Worm (Caenorhabditis elegans) whole organism, L4 larva: ENCODE measurements around the gene F17C11.11.
A peak's percentile ranks its signal among the peaks of the same experiment; 100 is the strongest.

Experiments used
- F10B5.3 ChIP-seq: sonication (generic microtip); optimal IDR thresholded peaks from 2 replicates; lab custom pipeline; 2016; ENCODE audit warnings: mild to moderate bottlenecking, missing genetic modification characterization, missing compliant biosample characterization
- F49E8.2 ChIP-seq: sonication (generic microtip); optimal IDR thresholded peaks from 2 replicates; lab custom pipeline; 2016; ENCODE audit warnings: missing compliant biosample characterization, mild to moderate bottlenecking, missing genetic modification characterization, borderline replicate concordance
- T20F7.1 ChIP-seq: fragments of 200-800 bp; sonication (Bioruptor generic); optimal IDR thresholded peaks from 2 replicates; lab custom pipeline; 2018; ENCODE audit warnings: mild to moderate bottlenecking, missing genetic modification characterization, missing compliant biosample characterization
- aha-1 ChIP-seq: fragments of 150-350 bp; peaks from one replicate; lab custom pipeline; 2014; ENCODE audit warnings: missing biosample characterization, missing genetic modification characterization
- aly-2 ChIP-seq: sonication (generic microtip); optimal IDR thresholded peaks from 2 replicates; lab custom pipeline; 2018; ENCODE audit warnings: missing biosample characterization, missing genetic modification characterization
- ama-1 ChIP-seq: fragments of 150-350 bp; optimal IDR thresholded peaks from 2 replicates; lab custom pipeline; 2014; ENCODE audit warnings: inconsistent platforms, mixed read lengths
- ceh-32 ChIP-seq: sonication (generic microtip); optimal IDR thresholded peaks from 2 replicates; lab custom pipeline; 2016; ENCODE audit warnings: mild to moderate bottlenecking, missing genetic modification characterization, missing compliant biosample characterization; ENCODE audit not compliant: poor library complexity
- ces-1 ChIP-seq: fragments of 150-350 bp; sonication (generic microtip); optimal IDR thresholded peaks from 4 replicates; lab custom pipeline; 2014; ENCODE audit warnings: missing biosample characterization, missing genetic modification reagents, missing genetic modification characterization
- daf-12 ChIP-seq: fragments of 150-350 bp; optimal IDR thresholded peaks from 2 replicates; lab custom pipeline; 2014; ENCODE audit warnings: missing biosample characterization, missing genetic modification reagents, missing genetic modification characterization
- daf-8 ChIP-seq: fragments of 200-800 bp; sonication (Bioruptor generic); IDR thresholded peaks from 2 replicates; pipeline ENCODE4 v1.3.6; 2022; ENCODE audit warnings: missing genetic modification characterization, missing compliant biosample characterization
- duxl-1 ChIP-seq: sonication (generic microtip); optimal IDR thresholded peaks from 2 replicates; lab custom pipeline; 2016; ENCODE audit warnings: mild to moderate bottlenecking, missing genetic modification characterization, moderate library complexity, missing compliant biosample characterization; ENCODE audit not compliant: poor library complexity
- fkh-10 ChIP-seq: fragments of 150-350 bp; optimal IDR thresholded peaks from 2 replicates; lab custom pipeline; 2014; ENCODE audit warnings: missing biosample characterization, missing genetic modification reagents, missing genetic modification characterization
- hlh-30 ChIP-seq: sonication (generic microtip); optimal IDR thresholded peaks from 2 replicates; lab custom pipeline; 2017; ENCODE audit warnings: antibody characterized with exemption, mild to moderate bottlenecking, missing genetic modification characterization, missing compliant biosample characterization; ENCODE audit not compliant: insufficient read depth
- lin-15B ChIP-seq: fragments of 150-350 bp; sonication (generic microtip); optimal IDR thresholded peaks from 3 replicates; lab custom pipeline; 2014; ENCODE audit warnings: missing biosample characterization, missing genetic modification characterization
- lir-3 ChIP-seq: sonication (generic microtip); optimal IDR thresholded peaks from 2 replicates; lab custom pipeline; 2016; ENCODE audit warnings: mild to moderate bottlenecking, missing genetic modification characterization, missing compliant biosample characterization
- lsy-2 ChIP-seq, 2 experiments: fragments of 150-350 bp in 1 of 2; sonication (generic microtip) in 1 of 2; optimal IDR thresholded peaks; 2 replicates each; lab custom pipeline; 2014 to 2017; ENCODE audit warnings: missing biosample characterization in 2 of 2, missing genetic modification characterization in 2 of 2
- madf-5 ChIP-seq, 2 experiments: fragments of 200-800 bp; sonication (Bioruptor generic); IDR thresholded peaks; 2 replicates each; pipeline ENCODE4 v1.3.6; 2022; ENCODE audit warnings: missing compliant biosample characterization in 2 of 2, missing genetic modification characterization in 2 of 2
- madf-9 ChIP-seq: fragments of 200-800 bp; sonication (Bioruptor generic); conservative IDR thresholded peaks from 2 replicates; pipeline ENCODE4 v1.3.6; 2022; ENCODE audit warnings: missing genetic modification reagents, missing genetic modification characterization, missing compliant biosample characterization
- mep-1 ChIP-seq: fragments of 150-350 bp; sonication (generic microtip); optimal IDR thresholded peaks from 3 replicates; lab custom pipeline; 2014; ENCODE audit warnings: missing biosample characterization, missing genetic modification characterization
- mxl-3 ChIP-seq: fragments of 200-800 bp; sonication (Bioruptor generic); optimal IDR thresholded peaks from 2 replicates; lab custom pipeline; 2018; ENCODE audit warnings: mild to moderate bottlenecking, missing genetic modification characterization, missing compliant biosample characterization
- nhr-10 ChIP-seq: fragments of 150-350 bp; optimal IDR thresholded peaks from 2 replicates; lab custom pipeline; 2014; ENCODE audit warnings: missing biosample characterization, missing genetic modification characterization
- nhr-111 ChIP-seq: fragments of 200-800 bp; sonication (Bioruptor generic); optimal IDR thresholded peaks from 2 replicates; lab custom pipeline; 2018; ENCODE audit warnings: mild to moderate bottlenecking, missing genetic modification characterization, missing compliant biosample characterization
- nhr-237 ChIP-seq: sonication (generic microtip); optimal IDR thresholded peaks from 2 replicates; lab custom pipeline; 2017; ENCODE audit warnings: missing biosample characterization, missing genetic modification characterization
- nhr-25 ChIP-seq: sonication (generic microtip); optimal IDR thresholded peaks from 2 replicates; lab custom pipeline; 2017; ENCODE audit warnings: missing genetic modification characterization, mild to moderate bottlenecking, missing compliant biosample characterization, antibody characterized with exemption, moderate library complexity, borderline replicate concordance; ENCODE audit not compliant: insufficient read depth
- nhr-41 ChIP-seq: fragments of 200-800 bp; sonication (Bioruptor generic); IDR thresholded peaks from 2 replicates; pipeline ENCODE4 v1.3.6; 2022; ENCODE audit warnings: missing genetic modification reagents, missing genetic modification characterization, missing compliant biosample characterization
- nhr-6 ChIP-seq: fragments of 150-350 bp; optimal IDR thresholded peaks from 2 replicates; lab custom pipeline; 2014; ENCODE audit warnings: missing biosample characterization, missing genetic modification characterization
- nhr-76 ChIP-seq: fragments of 150-350 bp; optimal IDR thresholded peaks from 2 replicates; lab custom pipeline; 2014; ENCODE audit warnings: missing biosample characterization, missing genetic modification characterization
- rbr-2 ChIP-seq: sonication (generic microtip); optimal IDR thresholded peaks from 2 replicates; lab custom pipeline; 2016; ENCODE audit warnings: missing genotype, missing genetic modification characterization, missing compliant biosample characterization
- set-16 ChIP-seq: fragments of 200-800 bp; sonication (Bioruptor generic); IDR thresholded peaks from 2 replicates; pipeline ENCODE4 v1.3.6; 2022; ENCODE audit warnings: missing genetic modification reagents, missing genetic modification characterization, missing compliant biosample characterization
- snpc-1.2 ChIP-seq: fragments of 200-800 bp; sonication (Bioruptor generic); IDR thresholded peaks from 2 replicates; pipeline ENCODE4 v1.3.6; 2022; ENCODE audit warnings: missing genetic modification reagents, missing genetic modification characterization, missing compliant biosample characterization
- unc-130 ChIP-seq: sonication (generic microtip); optimal IDR thresholded peaks from 2 replicates; lab custom pipeline; 2016; ENCODE audit warnings: missing genetic modification reagents, missing genetic modification characterization, missing compliant biosample characterization
- vab-7 ChIP-seq: fragments of 200-800 bp; sonication (Bioruptor generic); IDR thresholded peaks from 2 replicates; pipeline ENCODE4 v1.3.6; 2022; ENCODE audit warnings: missing genetic modification reagents, missing genetic modification characterization, missing compliant biosample characterization
- zfp-2 ChIP-seq: sonication (generic microtip); optimal IDR thresholded peaks from 2 replicates; lab custom pipeline; 2016; ENCODE audit warnings: mild to moderate bottlenecking, missing genetic modification characterization, missing compliant biosample characterization
- zfp-3 ChIP-seq: fragments of 200-800 bp; sonication (Bioruptor generic); conservative IDR thresholded peaks from 2 replicates; pipeline ENCODE4 v1.3.6; 2022; ENCODE audit warnings: missing genetic modification reagents, missing genetic modification characterization, missing compliant biosample characterization
- zip-2 ChIP-seq: fragments of 150-350 bp; optimal IDR thresholded peaks from 2 replicates; lab custom pipeline; 2014; ENCODE audit warnings: missing biosample characterization, missing genetic modification characterization

Gene F17C11.11

ce11 chrV:10951655-10952278 lies 13.2 kb upstream of the F17C11.11 start, which contains the start of gene F17C11.4 (continued):
- peak; percentile 57; the same call in 1 of the 2 replicates for TF ChIP-seq zfp-3 (GFP tag; lab: Robert Waterston, UW)
- no peak for TF ChIP-seq zip-2 (tag; lab: Kevin White, UChicago)
- TF ChIP-seq unc-130 (GFP tag; lab: Kevin White, UChicago): no peak
- TF ChIP-seq zfp-2: no peak
- TF ChIP-seq snpc-1.2: no peak
- TF ChIP-seq hlh-30 (tag; lab: Kevin White, UChicago): peak; percentile 96
- TF ChIP-seq, all 104 proteins: peak for 40

- TF ChIP-seq nhr-41: no peak
- no peak for TF ChIP-seq zfp-2
- TF ChIP-seq nhr-10 (tag; lab: Kevin White, UChicago): no peak
- no peak for TF ChIP-seq nhr-237 (tag; lab: Kevin White, UChicago)
- no peak for TF ChIP-seq madf-9 (GFP tag; lab: Robert Waterston, UW)
- TF ChIP-seq T20F7.1: no peak
- no peak for TF ChIP-seq lin-15B (tag; lab: Kevin White, UChicago)
- no peak for TF ChIP-seq F49E8.2 (tag; lab: Kevin White, UChicago)
- no peak for TF ChIP-seq nhr-25 (tag; lab: Kevin White, UChicago)
- no peak for TF ChIP-seq daf-8 (GFP tag; lab: Robert Waterston, UW)
- no peak for TF ChIP-seq F10B5.3 (tag; lab: Kevin White, UChicago)
Measured at ce11 chrV:10949511-10949910, 10.9 kb upstream of the F17C11.11 start, which contains the start of gene col-153. col-153 (plus strand) TSS chrV:10949811.

ce11 chrV:10947930-10948329 lies 9.3 kb upstream of the F17C11.11 start, which contains the start of gene F17C11.2:
F17C11.2 (plus strand) TSS chrV:10948230.
- TF ChIP-seq rbr-2 (no peak), lir-3 (tag; lab: Kevin White, UChicago) (no peak), nhr-76 (tag; lab: Kevin White, UChicago) (no peak), hlh-30 (tag; lab: Kevin White, UChicago) (no peak), aly-2 (tag; lab: Kevin White, UChicago) (no peak), aha-1 (peak; percentile 38)

ce11 chrV:10947210-10947609 lies 8.6 kb upstream of the F17C11.11 start:
- TF ChIP-seq nhr-237 (tag; lab: Kevin White, UChicago): no peak
- no peak for TF ChIP-seq madf-9 (GFP tag; lab: Robert Waterston, UW)
- no peak for TF ChIP-seq T20F7.1
- no peak for TF ChIP-seq madf-5 (GFP tag; IDR thresholded peaks at IDR 0.05; lab: Robert Waterston, UW)
- no peak for TF ChIP-seq F10B5.3 (tag; lab: Kevin White, UChicago)
- TF ChIP-seq set-16 (GFP tag; lab: Robert Waterston, UW): no peak
- no peak for TF ChIP-seq duxl-1 (tag; lab: Kevin White, UChicago)
- no peak for TF ChIP-seq nhr-111 (GFP tag; lab: Kevin White, UChicago)
- no peak for TF ChIP-seq vab-7
- TF ChIP-seq mxl-3 (GFP tag; lab: Kevin White, UChicago): no peak
- TF ChIP-seq ceh-32 (tag; lab: Kevin White, UChicago): no peak
- TF ChIP-seq ama-1 (lab: Kevin White, UChicago): no peak
- no peak for TF ChIP-seq daf-12
- TF ChIP-seq lsy-2 (tag; optimal IDR thresholded peaks at IDR 0.05; lab: Kevin White, UChicago): no peak

ce11 chrV:10944903-10945302 lies 6.3 kb upstream of the F17C11.11 start:
- TF ChIP-seq ama-1 (lab: Kevin White, UChicago) (no peak), mep-1 (tag; lab: Kevin White, UChicago) (no peak), ces-1 (GFP tag; lab: Kevin White, UChicago) (peak; percentile 32), fkh-10 (GFP tag; lab: Kevin White, UChicago) (peak; percentile 70), nhr-41 (no peak), lsy-2 (tag; optimal IDR thresholded peaks at IDR 0.05; lab: Kevin White, UChicago) (peak in 1 of 2 experiments; percentile 9), nhr-6 (tag; lab: Kevin White, UChicago) (no peak)
- TF ChIP-seq, all 104 proteins: peak for 3
